Fruit fly (Drosophila melanogaster): ENCODE measurements around the gene lectin-37Db.

DNA sequence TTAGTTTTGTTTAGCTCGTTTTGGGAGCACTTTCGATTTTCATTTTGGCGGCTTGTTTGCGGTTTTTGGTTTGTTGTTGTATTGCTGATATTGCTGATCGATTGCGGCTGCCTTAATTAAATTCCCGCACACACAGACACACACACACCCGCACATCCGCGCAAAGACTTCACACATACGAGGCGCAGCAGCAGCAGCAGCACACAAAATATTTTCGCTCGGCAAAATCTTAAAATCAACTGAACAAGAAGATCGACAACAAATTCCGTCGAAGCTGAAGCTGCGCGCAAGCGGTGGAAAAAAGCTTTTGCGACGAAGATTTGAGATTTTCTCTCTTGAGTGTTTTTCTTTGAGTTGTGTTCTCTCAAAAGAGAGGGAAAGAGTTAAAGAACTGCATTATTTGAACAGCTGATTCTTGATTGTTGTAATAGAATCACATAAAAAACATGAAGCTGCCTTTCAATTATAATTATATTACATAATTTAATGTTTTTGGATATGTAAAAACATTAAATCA, 4.6 kb upstream of the lectin-37Db start:
- no peak for TF ChIP-seq pan (optimal IDR thresholded peaks at IDR 0.05)
- TF ChIP-seq Dll (optimal IDR thresholded peaks at IDR 0.05) = no peak
- TF ChIP-seq psq (optimal IDR thresholded peaks at IDR 0.05) = no peak
